Worm (Caenorhabditis elegans) whole organism, L4/young adult: ENCODE data around the gene F58F9.8.

Source experiments
- W03F9.2 ChIP-seq: fragments of 150-350 bp; optimal IDR thresholded peaks from 2 replicates; lab custom pipeline; 2014; ENCODE audit warnings: missing biosample characterization, missing genetic modification characterization
- dao-5 ChIP-seq: sonication (generic microtip); optimal IDR thresholded peaks from 2 replicates; lab custom pipeline; 2016; ENCODE audit warnings: missing genotype, missing genetic modification characterization, moderate library complexity, missing compliant biosample characterization
- him-1 ChIP-seq: sonication (generic microtip); optimal IDR thresholded peaks from 2 replicates; lab custom pipeline; 2016; ENCODE audit warnings: missing genotype, missing genetic modification reagents, missing genetic modification characterization, missing compliant biosample characterization

The F58F9.8 gene

DNA sequence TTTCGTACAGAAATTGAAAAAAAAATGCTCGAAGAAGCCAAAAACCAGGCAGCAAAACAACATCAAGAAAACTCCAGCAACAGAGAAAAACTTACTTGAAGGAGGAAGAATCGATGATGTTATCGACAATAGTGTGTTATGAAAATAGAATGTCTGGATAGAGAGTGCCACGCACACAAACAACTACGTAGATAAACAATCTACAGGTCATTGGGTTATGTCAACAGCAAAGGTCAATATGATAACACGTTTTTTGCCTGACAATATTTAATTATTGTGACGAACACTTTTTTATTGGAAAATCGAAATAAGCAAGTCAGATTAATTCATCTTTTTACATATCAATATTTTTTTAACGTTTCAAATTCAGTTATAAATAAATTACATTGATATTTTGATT, 41.4 kb downstream of the F58F9.8 start, which contains the start of gene sams-5:
sams-5 (minus strand) TSS at position 131 of the 400 bp plus-strand sequence.
- TF ChIP-seq him-1 (tag; lab: Kevin White, UChicago), result no peak
- TF ChIP-seq W03F9.2 (tag; lab: Kevin White, UChicago), result no peak

DNA sequence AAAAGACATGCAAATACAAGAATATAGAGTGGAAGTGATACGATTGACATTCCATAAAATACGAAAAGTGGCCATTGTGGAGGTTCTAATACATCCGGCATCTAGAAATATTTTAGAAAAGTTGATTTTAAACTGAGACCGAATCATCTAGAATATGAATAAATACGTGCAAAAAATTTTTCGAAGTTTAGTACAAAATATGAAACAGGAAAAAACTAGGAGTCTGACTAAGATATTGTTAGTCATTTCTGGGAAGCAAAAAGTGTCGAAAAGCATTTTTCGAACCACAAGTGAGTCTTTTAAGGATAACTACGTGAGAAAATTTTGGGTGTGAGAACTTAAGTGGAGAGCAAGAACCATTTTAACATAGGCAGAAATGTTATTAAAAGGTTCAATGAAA, 44.2 kb downstream of the F58F9.8 start, which contains the start of gene srv-32:
srv-32 (minus strand) TSS at position 101 of the 400 bp plus-strand sequence.
- TF ChIP-seq W03F9.2 (tag; lab: Kevin White, UChicago) (no peak), dao-5 (tag; lab: Kevin White, UChicago) (no peak), him-1 (tag; lab: Kevin White, UChicago) (no peak)

DNA sequence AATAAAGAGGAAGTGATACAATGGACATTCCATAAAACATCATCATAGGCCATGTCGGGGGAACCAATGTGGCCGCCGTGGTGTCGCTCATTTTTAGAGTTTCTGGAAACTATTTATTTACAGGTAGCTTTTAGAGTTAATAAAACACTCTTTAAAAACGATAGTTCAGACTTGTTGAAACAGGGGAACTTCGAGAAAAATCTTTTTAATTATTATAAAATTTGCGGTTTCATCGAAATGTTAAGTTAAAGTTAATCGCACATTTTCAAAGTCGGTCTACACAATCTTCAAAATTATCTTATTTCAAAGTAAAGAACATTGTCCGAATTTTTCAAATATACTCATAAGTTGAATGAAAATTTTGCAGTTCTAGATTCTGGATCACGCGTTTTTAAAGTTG, 46.3 kb downstream of the F58F9.8 start, which contains the start of gene ops-1:
ops-1 (minus strand) TSS at position 101 of the 400 bp plus-strand sequence.
- no peak for TF ChIP-seq dao-5 (tag; lab: Kevin White, UChicago)
- no peak for TF ChIP-seq W03F9.2 (tag; lab: Kevin White, UChicago)
- TF ChIP-seq him-1 (tag; lab: Kevin White, UChicago), result no peak
